Fruit fly (Drosophila melanogaster) Kc167 (cell line): ENCODE data around the gene cocoon.

Experiments used
- Myc ChIP-seq: fragments of >200 bp; optimal IDR thresholded peaks from 2 replicates; lab custom pipeline; 2017; ENCODE audit warnings: missing external identifiers
- Sin3A ChIP-seq: fragments of >200 bp; optimal IDR thresholded peaks from 2 replicates; lab custom pipeline; 2018; ENCODE audit warnings: missing external identifiers
- h ChIP-seq: fragments of >200 bp; optimal IDR thresholded peaks from 3 replicates; lab custom pipeline; 2018; ENCODE audit warnings: missing external identifiers
- insv ChIP-seq: fragments of >200 bp; optimal IDR thresholded peaks from 3 replicates; lab custom pipeline; 2018; ENCODE audit warnings: missing external identifiers
- psq ChIP-seq: fragments of >200 bp; optimal IDR thresholded peaks from 2 replicates; lab custom pipeline; 2017; ENCODE audit warnings: missing external identifiers
- ttk ChIP-seq: sonication (Bioruptor generic); optimal IDR thresholded peaks from 2 replicates; lab custom pipeline; 2017; ENCODE audit warnings: missing external identifiers

The cocoon gene

dm6 chr3L:15474010-15474409 lies at the start of gene cocoon:
Gene cocoon, minus strand, starts transcription at chr3L:15474110.
- no peak for TF ChIP-seq psq (lab: Kevin White, UChicago)
- no peak for TF ChIP-seq ttk (lab: Kevin White, UChicago)
- no peak for TF ChIP-seq insv (lab: Kevin White, UChicago)
- no peak for TF ChIP-seq Myc (lab: Kevin White, UChicago)
- no peak for TF ChIP-seq Sin3A (lab: Kevin White, UChicago)
- TF ChIP-seq h (lab: Kevin White, UChicago) = no peak

- TF ChIP-seq Myc (lab: Kevin White, UChicago) (no peak), ttk (lab: Kevin White, UChicago) (no peak), Sin3A (lab: Kevin White, UChicago) (no peak), h (lab: Kevin White, UChicago) (no peak), psq (lab: Kevin White, UChicago) (no peak), insv (lab: Kevin White, UChicago) (no peak)
These were observed 46.4 kb upstream of the cocoon start, which contains the start of gene yellow-k for dm6 chr3L:15520320-15520719. Gene yellow-k, plus strand, starts transcription at chr3L:15520620.

DNA sequence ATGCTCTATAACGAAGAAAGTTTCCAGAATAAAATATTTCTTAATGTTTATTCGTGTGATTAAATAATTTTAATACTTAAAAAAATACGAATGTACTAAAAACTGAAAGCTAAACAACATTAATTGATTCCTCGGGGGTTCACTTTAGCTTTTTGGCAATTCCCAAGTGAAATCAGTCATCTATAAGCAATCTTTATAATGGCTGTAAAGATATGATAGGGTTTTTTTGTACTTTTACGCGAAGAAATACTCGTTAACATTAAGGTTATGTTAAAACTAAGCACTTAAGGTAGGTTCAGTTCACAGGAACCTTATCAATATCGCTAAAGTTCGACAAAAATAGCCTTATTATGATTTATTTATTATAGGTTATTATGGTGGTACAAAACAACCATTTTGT lies 46.0 kb upstream of the cocoon start:
- TF ChIP-seq h (lab: Kevin White, UChicago) (no peak), psq (lab: Kevin White, UChicago) (no peak), ttk (lab: Kevin White, UChicago) (no peak), Myc (lab: Kevin White, UChicago) (no peak), Sin3A (lab: Kevin White, UChicago) (no peak), insv (lab: Kevin White, UChicago) (no peak)

DNA sequence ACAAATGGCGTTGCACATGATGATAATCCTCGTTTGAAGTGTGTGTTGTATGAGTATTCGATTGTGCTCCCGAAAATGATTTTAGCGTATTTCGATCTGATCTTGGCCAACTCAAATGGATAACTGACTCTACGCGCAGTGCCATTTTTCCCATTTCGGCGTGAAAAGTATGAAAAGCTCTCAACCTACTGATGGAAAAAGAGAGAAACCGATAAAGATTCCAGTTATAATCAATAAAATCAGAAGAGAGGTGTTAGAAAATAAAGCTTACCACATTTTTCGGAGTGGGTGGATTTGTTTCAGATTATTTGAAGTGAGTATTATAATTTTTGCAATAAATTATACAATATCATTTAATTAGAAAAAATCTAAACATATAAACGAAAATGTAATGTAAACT lies 45.6 kb upstream of the cocoon start, which contains the start of gene mex1:
mex1 (minus strand) TSS at position 101 of the 400 bp plus-strand sequence.
- TF ChIP-seq insv (lab: Kevin White, UChicago) = no peak
- TF ChIP-seq psq (lab: Kevin White, UChicago) = no peak
- TF ChIP-seq ttk (lab: Kevin White, UChicago) = no peak
- no peak for TF ChIP-seq h (lab: Kevin White, UChicago)

DNA sequence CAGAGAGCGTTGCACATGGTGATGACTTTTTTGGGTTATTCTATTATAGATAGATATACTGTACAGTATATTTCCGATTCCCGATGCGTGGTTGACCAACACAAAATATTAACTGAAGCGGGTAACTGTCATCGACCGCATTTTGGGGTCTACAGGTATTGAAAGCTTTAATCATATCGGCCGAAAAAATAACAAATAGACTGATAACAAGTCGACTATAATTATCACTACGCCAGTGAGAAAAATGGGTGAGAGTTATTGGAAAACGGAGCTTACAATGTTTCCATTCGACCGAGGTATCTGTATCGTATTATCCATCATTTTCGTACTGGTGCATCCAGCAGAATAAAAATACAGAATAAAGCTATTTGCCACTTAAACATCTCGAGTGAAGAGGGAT lies 44.4 kb upstream of the cocoon start:
- no peak for TF ChIP-seq insv (lab: Kevin White, UChicago)
- TF ChIP-seq Myc (lab: Kevin White, UChicago) = no peak
- no peak for TF ChIP-seq Sin3A (lab: Kevin White, UChicago)
- TF ChIP-seq h (lab: Kevin White, UChicago) = no peak
- TF ChIP-seq ttk (lab: Kevin White, UChicago) = no peak
- TF ChIP-seq psq (lab: Kevin White, UChicago) = no peak

DNA sequence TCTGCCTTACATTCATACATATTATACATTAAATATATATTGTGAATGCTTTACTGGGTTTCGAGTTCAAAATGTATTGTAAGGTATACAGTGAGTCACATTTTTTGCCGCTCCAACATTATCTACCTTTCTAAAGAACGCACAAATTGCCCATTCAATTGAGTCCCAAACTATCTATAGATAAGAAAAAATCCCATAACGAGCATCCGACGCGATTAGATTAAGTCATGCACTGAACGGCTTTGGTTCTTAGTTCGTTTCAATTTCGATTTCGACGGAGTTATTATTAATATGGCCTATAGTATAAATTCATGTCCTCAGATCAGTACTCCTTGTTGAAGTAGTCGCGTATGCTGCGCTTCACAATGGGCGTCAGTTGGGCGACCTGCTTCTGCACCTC lies 43.6 kb upstream of the cocoon start:
- TF ChIP-seq ttk (lab: Kevin White, UChicago) (no peak), h (lab: Kevin White, UChicago) (no peak), Sin3A (lab: Kevin White, UChicago) (no peak), Myc (lab: Kevin White, UChicago) (no peak), psq (lab: Kevin White, UChicago) (no peak), insv (lab: Kevin White, UChicago) (no peak)

DNA sequence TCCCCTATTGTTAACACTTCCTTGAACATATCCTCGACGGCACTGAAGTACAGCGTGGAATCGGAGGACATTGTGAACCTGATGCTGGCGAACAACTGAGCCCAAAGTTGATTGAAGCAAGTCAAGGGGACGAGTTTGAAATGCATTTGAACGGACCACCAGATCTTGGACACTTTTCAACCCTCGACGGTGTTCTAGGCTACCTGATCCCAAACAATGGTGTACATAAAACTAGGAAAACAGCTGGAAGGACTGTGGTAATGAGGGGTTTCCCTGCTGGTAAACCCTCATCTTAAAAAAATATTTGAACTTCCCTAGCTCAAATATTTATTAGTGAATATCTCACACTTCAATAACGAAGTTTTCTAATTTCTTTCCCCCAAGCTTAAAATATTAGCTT lies 43.0 kb upstream of the cocoon start, which contains the start of gene CG13454:
CG13454 (minus strand) TSS at position 101 of the 400 bp plus-strand sequence.
- TF ChIP-seq Myc (lab: Kevin White, UChicago) (no peak), ttk (lab: Kevin White, UChicago) (no peak), Sin3A (lab: Kevin White, UChicago) (no peak), insv (lab: Kevin White, UChicago) (no peak), h (lab: Kevin White, UChicago) (no peak), psq (lab: Kevin White, UChicago) (no peak)

dm6 chr3L:15516440-15516839 lies 42.5 kb upstream of the cocoon start:
- no peak for TF ChIP-seq ttk (lab: Kevin White, UChicago)
- TF ChIP-seq psq (lab: Kevin White, UChicago) = no peak
- TF ChIP-seq h (lab: Kevin White, UChicago) = no peak
- no peak for TF ChIP-seq insv (lab: Kevin White, UChicago)
- TF ChIP-seq Myc (lab: Kevin White, UChicago) = no peak
- TF ChIP-seq Sin3A (lab: Kevin White, UChicago) = no peak

dm6 chr3L:15514814-15515495 lies 41.0 kb upstream of the cocoon start:
- no peak for TF ChIP-seq ttk (lab: Kevin White, UChicago)
- TF ChIP-seq psq (lab: Kevin White, UChicago) = no peak
- no peak for TF ChIP-seq insv (lab: Kevin White, UChicago)
- no peak for TF ChIP-seq Sin3A (lab: Kevin White, UChicago)
- TF ChIP-seq h (lab: Kevin White, UChicago) = no peak
- no peak for TF ChIP-seq Myc (lab: Kevin White, UChicago)

dm6 chr3L:15514405-15514804 lies 40.5 kb upstream of the cocoon start:
- TF ChIP-seq h (lab: Kevin White, UChicago) = no peak
- TF ChIP-seq insv (lab: Kevin White, UChicago) = no peak
- no peak for TF ChIP-seq Myc (lab: Kevin White, UChicago)
- TF ChIP-seq Sin3A (lab: Kevin White, UChicago) = no peak
- no peak for TF ChIP-seq psq (lab: Kevin White, UChicago)
- TF ChIP-seq ttk (lab: Kevin White, UChicago) = no peak

- TF ChIP-seq Myc (lab: Kevin White, UChicago) (no peak), insv (lab: Kevin White, UChicago) (no peak), ttk (lab: Kevin White, UChicago) (no peak), psq (lab: Kevin White, UChicago) (no peak), h (lab: Kevin White, UChicago) (no peak), Sin3A (lab: Kevin White, UChicago) (no peak)
These were observed 39.8 kb upstream of the cocoon start for dm6 chr3L:15513726-15514125.
